Worm (Caenorhabditis elegans): ENCODE data around the gene cpz-2.

DNA sequence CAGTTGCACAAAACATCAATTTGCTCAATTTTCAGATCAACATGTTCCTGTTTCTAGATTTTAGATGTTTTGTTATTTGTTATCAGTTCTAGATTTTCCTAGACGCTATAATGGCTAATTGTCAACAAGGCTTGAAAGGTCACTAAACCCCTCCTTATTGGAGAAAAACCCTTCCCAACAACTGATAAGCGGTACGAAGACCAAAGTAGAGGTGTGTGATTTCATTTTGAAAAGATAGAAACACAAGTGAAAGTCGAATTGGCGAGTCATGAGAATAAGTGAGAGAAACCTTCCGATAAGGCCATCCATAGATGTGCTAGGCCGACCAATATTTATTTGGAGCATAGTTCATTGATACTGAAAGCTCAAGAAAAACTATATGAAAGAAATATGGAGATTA, 7.3 kb upstream of the cpz-2 start:
- TF ChIP-seq nhr-237 (tag; optimal IDR thresholded peaks at IDR 0.05) = no peak
- no peak for TF ChIP-seq blmp-1 (tag; optimal IDR thresholded peaks at IDR 0.05)
